Worm (Caenorhabditis elegans): ENCODE data around the gene ZK688.9.

ZK688.9 gene

DNA sequence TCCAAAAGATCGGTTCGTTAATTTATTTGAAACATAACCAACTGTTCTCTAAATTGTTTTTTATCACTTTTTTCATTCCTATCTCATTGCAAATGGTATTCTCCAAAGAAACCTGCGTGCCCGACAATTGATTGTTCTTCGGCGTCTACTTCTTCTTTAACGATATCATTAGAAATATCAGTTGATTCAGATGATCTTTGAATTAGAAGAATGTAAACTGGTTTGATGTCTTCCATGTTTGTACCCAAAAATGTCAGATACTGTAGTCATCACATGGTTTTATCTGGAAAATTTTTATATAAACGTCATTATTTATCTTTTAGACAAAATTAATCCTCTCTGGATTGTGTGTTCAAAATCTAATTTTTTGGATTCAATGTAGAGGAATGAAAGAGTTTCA, 14.9 kb upstream of the ZK688.9 start:
- TF ChIP-seq peb-1 (tag; optimal IDR thresholded peaks at IDR 0.05), result no peak
- no peak for TF ChIP-seq ztf-11 (tag; optimal IDR thresholded peaks at IDR 0.05)
- peak; percentile 1 for TF ChIP-seq blmp-1 (tag; optimal IDR thresholded peaks at IDR 0.05; ENCODE audit: insufficient read depth)
- TF ChIP-seq mab-5 (tag; optimal IDR thresholded peaks at IDR 0.05), result no peak
- TF ChIP-seq nhr-77 (tag; optimal IDR thresholded peaks at IDR 0.05), result no peak
- TF ChIP-seq nhr-6 (tag; optimal IDR thresholded peaks at IDR 0.05), result no peak
- TF ChIP-seq gmeb-1 (tag; optimal IDR thresholded peaks at IDR 0.05), result peak; percentile 45
- TF ChIP-seq R02D3.7 (tag; optimal IDR thresholded peaks at IDR 0.05), result no peak
- TF ChIP-seq egl-27 (tag; optimal IDR thresholded peaks at IDR 0.05), result no peak
- no peak for TF ChIP-seq lin-11 (tag; optimal IDR thresholded peaks at IDR 0.05)
- peak; percentile 76 for TF ChIP-seq nhr-25 (tag; optimal IDR thresholded peaks at IDR 0.05)
- TF ChIP-seq unc-62 (GFP tag; optimal IDR thresholded peaks at IDR 0.05), result no peak
- TF ChIP-seq lin-13 (GFP tag; optimal IDR thresholded peaks at IDR 0.05), result no peak
- no peak for TF ChIP-seq F13H6.1 (tag; optimal IDR thresholded peaks at IDR 0.05)
- peak; percentile 73 for TF ChIP-seq sma-9 (GFP tag; optimal IDR thresholded peaks at IDR 0.05)
- no peak for TF ChIP-seq sma-9 (tag; optimal IDR thresholded peaks at IDR 0.05)
- TF ChIP-seq fos-1 (tag; optimal IDR thresholded peaks at IDR 0.05), result no peak
- peak; percentile 81 for TF ChIP-seq nhr-21 (tag; optimal IDR thresholded peaks at IDR 0.05)
- no peak for TF ChIP-seq crh-2 (tag; optimal IDR thresholded peaks at IDR 0.05)
- no peak for TF ChIP-seq nhr-23 (tag; optimal IDR thresholded peaks at IDR 0.05)
- TF ChIP-seq lin-39 (tag; optimal IDR thresholded peaks at IDR 0.05), result no peak
- peak; percentile 55 for TF ChIP-seq sma-3 (GFP tag; optimal IDR thresholded peaks at IDR 0.05)
- TF ChIP-seq ztf-4 (tag; optimal IDR thresholded peaks at IDR 0.05), result no peak
- peak in 1 of 2 experiments; percentile 48 for TF ChIP-seq lsy-2 (tag; optimal IDR thresholded peaks at IDR 0.05)
- TF ChIP-seq C34F6.9 (tag; optimal IDR thresholded peaks at IDR 0.05), result no peak
- no peak for TF ChIP-seq ZK546.5 (tag; optimal IDR thresholded peaks at IDR 0.05)
- TF ChIP-seq mdl-1 (tag; optimal IDR thresholded peaks at IDR 0.05), result no peak
- no peak for TF ChIP-seq nhr-12 (tag; optimal IDR thresholded peaks at IDR 0.05)
- TF ChIP-seq unc-55 (GFP tag; optimal IDR thresholded peaks at IDR 0.05), result no peak
- TF ChIP-seq unc-39 (tag; optimal IDR thresholded peaks at IDR 0.05), result no peak

DNA sequence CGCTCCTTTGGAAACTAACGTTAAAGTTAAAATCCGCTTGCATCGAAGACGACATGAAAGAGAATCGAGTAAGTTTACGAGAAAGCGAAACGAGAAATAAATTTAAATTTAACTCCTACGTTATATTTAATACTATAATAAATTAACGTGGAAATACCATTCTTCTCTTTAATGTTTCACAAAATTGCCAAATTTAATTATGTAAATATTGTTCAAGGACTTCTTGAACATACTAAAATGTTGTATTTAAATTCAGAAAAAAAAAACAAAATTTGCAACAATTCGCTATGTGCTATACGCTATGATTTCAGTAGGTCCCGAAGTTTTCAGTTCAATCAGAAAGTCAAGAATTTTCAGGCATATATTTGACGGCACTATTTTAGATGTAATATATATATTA, 14.1 kb upstream of the ZK688.9 start, which contains the start of gene ZK688.10:
Gene ZK688.10 (minus strand): TSS at position 101 of the 400 bp plus-strand sequence.
- TF ChIP-seq aly-2 (tag; optimal IDR thresholded peaks at IDR 0.05) (no peak), unc-62 (GFP tag; optimal IDR thresholded peaks at IDR 0.05) (no peak), blmp-1 (tag; optimal IDR thresholded peaks at IDR 0.05; ENCODE audit: insufficient read depth) (no peak), F13H6.1 (tag; optimal IDR thresholded peaks at IDR 0.05) (no peak), ztf-11 (tag; optimal IDR thresholded peaks at IDR 0.05) (no peak), dmd-4 (tag; optimal IDR thresholded peaks at IDR 0.05) (no peak), gmeb-1 (tag; optimal IDR thresholded peaks at IDR 0.05) (no peak), lin-11 (tag; optimal IDR thresholded peaks at IDR 0.05) (no peak), crh-2 (tag; optimal IDR thresholded peaks at IDR 0.05) (no peak), nhr-23 (tag; optimal IDR thresholded peaks at IDR 0.05) (no peak), nhr-129 (tag; optimal IDR thresholded peaks at IDR 0.05) (no peak), lin-39 (tag; optimal IDR thresholded peaks at IDR 0.05) (no peak), zag-1 (tag; optimal IDR thresholded peaks at IDR 0.05) (no peak), nhr-237 (tag; optimal IDR thresholded peaks at IDR 0.05) (no peak), ztf-1 (GFP tag; conservative IDR thresholded peaks at IDR 0.05) (no peak), nhr-10 (tag; optimal IDR thresholded peaks at IDR 0.05) (no peak), Y55F3AM.14 (GFP tag; optimal IDR thresholded peaks at IDR 0.05) (no peak), unc-55 (GFP tag; optimal IDR thresholded peaks at IDR 0.05) (no peak)

DNA sequence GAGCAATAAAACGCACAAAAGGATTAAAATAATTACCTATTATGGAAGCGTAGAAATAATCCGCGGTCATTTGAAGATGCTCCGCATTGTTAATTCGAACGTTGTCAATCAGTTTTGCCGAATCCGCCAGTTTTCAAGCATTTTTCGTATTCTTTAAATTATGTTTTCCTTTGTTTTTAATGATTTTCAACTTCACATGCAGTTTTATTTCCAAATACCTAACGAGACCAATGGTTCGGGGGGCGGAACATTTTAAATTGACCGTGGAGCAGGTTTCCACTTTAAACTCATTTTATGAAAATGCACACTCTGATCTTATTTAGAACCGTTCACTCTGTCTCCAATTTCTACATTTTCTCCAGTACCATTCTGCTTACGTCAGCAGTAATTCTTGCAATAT, 11.9 kb upstream of the ZK688.9 start, which contains the start of gene ZK688.4:
Gene ZK688.4 (plus strand): TSS at position 301 of the 400 bp plus-strand sequence.
- TF ChIP-seq dmd-4 (tag; optimal IDR thresholded peaks at IDR 0.05), result no peak
- TF ChIP-seq elt-1 (tag; optimal IDR thresholded peaks at IDR 0.05), result no peak
- TF ChIP-seq gmeb-1 (tag; optimal IDR thresholded peaks at IDR 0.05), result no peak
- TF ChIP-seq sem-4 (tag; optimal IDR thresholded peaks at IDR 0.05), result no peak
- TF ChIP-seq Y55F3AM.14 (GFP tag; optimal IDR thresholded peaks at IDR 0.05), result no peak
- TF ChIP-seq peb-1 (tag; optimal IDR thresholded peaks at IDR 0.05), result no peak
- TF ChIP-seq aly-2 (tag; optimal IDR thresholded peaks at IDR 0.05), result no peak
- TF ChIP-seq F13H6.1 (tag; optimal IDR thresholded peaks at IDR 0.05), result no peak
- no peak for TF ChIP-seq zag-1 (tag; optimal IDR thresholded peaks at IDR 0.05)
- TF ChIP-seq ztf-11 (tag; optimal IDR thresholded peaks at IDR 0.05), result no peak
- TF ChIP-seq nhr-21 (tag; optimal IDR thresholded peaks at IDR 0.05), result no peak
- no peak for TF ChIP-seq nhr-129 (tag; optimal IDR thresholded peaks at IDR 0.05)

Measured in whole organism, L2 larva.